Fruit fly (Drosophila melanogaster): ENCODE data around the gene rols.

The rols gene

dm6 chr3L:12049597-12050311, 14.9 kb downstream of the rols start:
- TF ChIP-seq CG8478 (optimal IDR thresholded peaks at IDR 0.05) (no peak), CTCF (optimal IDR thresholded peaks at IDR 0.05) (peak; percentile 71 to 83)

DNA sequence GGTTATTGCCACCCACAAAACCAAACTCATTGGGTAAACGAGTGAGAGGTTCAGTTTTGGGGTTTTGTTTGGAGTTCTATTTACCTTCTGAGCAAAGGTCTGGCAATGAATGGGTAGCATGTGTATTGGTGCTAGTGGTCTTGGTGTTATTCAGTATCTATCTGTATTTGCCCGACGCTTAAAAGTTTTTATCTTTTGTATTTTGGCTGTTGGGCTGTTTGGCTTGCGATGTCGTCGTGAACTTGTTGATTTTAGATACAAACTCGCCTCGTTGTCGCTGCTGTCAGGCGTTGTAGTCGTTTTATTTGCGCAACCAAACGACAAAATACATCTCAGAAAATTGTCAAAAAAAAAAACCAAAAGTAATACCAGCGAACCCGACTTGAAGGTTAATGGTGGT, 19.2 kb downstream of the rols start:
- TF ChIP-seq CG8478 (optimal IDR thresholded peaks at IDR 0.05): no peak
- no peak for TF ChIP-seq CTCF (optimal IDR thresholded peaks at IDR 0.05)

DNA sequence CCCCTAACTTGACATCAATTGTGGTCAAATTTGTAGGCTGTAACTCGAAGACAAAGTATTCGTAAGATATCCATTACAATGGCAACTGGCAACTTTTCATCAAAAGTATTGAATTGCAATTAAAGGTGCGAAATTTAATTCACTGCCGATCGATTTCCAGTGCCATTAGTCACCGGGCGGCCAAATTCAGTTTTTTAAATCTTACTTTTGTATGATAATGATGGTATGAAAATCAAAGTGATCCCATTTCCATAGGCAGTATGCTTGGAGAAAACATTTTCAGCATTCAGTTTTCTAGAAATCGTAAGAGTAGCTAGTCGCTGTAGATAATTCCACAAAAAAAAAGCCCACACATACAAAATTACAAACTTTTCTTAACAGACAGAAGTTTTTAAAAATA, 20.4 kb downstream of the rols start, which contains the start of gene CG43638:
CG43638 (plus strand) TSS at position 301 of the 400 bp plus-strand sequence.
- TF ChIP-seq CTCF (optimal IDR thresholded peaks at IDR 0.05) (no peak), CG8478 (optimal IDR thresholded peaks at IDR 0.05) (no peak)

DNA sequence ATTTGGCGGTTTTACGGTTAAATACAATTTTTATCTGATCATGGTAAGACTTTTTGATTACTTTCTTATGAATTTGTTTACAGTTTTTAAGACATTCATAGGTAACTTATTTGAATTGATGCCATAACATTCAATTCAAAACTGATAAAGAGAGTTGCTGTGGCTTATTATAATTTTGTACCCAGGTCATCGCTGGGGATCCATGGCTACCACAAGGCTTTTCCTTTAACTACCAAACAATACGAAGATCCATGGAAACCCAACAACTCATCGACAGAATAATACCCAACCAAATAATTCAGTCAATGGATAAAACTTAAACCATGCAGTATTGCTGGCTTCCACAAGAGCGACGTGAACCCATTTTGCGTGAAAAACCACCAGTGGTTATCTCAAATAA, 22.6 kb downstream of the rols start, which contains the start of gene CG6793:
CG6793 (plus strand) TSS at position 301 of the 400 bp plus-strand sequence.
- TF ChIP-seq CG8478 (optimal IDR thresholded peaks at IDR 0.05): no peak
- TF ChIP-seq CTCF (optimal IDR thresholded peaks at IDR 0.05): no peak

DNA sequence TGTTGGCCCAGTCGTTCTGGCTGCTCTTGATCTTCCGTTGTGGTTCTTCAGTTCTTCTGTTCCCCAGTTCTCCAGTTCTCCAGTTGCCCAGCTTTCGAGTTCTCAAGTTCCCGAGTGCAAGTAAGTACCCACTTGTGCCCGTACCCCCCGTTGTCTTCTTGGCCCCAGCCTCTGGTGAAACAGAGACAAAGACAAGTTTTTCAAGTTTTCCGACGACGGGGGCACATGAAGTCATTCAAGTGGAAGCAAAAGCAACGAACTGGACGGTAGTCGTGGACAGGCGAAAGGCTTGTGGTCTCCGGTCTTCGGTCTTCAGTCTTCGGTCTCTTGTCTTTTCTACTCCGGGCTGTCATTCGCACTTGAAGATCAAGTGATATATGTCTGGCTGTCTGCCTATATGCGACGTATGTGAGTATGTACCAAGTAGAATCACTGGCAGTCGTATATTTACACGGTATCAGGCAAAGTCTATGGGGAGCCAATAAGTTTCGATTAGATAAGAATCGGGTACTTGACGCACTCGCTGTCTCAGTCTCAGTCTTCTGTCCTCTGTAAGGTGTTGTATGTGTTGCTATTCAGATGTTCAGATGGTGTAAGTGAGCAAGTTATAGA, 24.2 kb downstream of the rols start:
- TF ChIP-seq CTCF (optimal IDR thresholded peaks at IDR 0.05) (no peak), CG8478 (optimal IDR thresholded peaks at IDR 0.05) (no peak)

DNA sequence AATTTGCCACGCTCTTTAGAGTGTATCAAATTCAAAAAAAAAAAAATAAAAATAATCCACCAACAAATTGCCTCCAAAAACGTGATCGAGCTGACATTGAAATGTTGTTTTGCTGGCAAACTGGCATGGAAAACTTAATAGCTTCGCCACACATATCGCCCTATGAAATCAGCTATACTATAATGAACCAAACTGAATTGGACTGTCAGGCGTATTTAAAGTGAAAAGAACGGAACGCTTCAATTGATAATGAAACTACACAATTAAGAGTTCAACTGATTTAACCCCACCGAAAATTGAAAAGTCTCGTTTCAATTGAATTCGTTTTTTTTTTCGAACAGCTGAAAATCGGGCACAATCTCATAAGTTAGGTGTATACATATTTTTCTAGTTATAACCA, 25.6 kb downstream of the rols start:
- TF ChIP-seq CTCF (optimal IDR thresholded peaks at IDR 0.05) (no peak), CG8478 (optimal IDR thresholded peaks at IDR 0.05) (no peak)

dm6 chr3L:12037449-12038163, 27.1 kb downstream of the rols start:
- TF ChIP-seq CG8478 (optimal IDR thresholded peaks at IDR 0.05) (no peak), CTCF (optimal IDR thresholded peaks at IDR 0.05) (no peak)

DNA sequence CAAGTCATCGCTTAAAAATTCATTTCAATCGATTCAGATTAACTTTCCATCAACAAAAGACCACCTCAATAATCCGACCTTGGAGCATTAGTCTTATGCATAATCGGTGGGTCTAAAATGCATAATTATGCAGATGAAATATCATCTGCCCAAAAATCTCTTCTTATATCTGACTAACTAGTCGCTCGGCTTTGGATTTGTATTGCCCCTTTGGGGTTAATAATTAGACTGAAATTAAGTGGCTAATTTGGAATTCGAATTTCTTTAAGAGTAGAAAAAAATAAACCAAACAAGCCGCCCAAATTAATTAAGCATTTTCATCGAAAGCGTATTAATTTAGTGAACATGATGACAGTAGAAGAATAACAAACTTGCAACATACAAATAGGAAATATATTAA, 28.0 kb downstream of the rols start:
- TF ChIP-seq CG8478 (optimal IDR thresholded peaks at IDR 0.05): no peak
- no peak for TF ChIP-seq CTCF (optimal IDR thresholded peaks at IDR 0.05)

dm6 chr3L:12032257-12032656, 32.4 kb downstream of the rols start, which contains the start of gene CG43993:
Gene CG43993 (plus strand): TSS chr3L:12032557.
- TF ChIP-seq CTCF (optimal IDR thresholded peaks at IDR 0.05) (no peak), CG8478 (optimal IDR thresholded peaks at IDR 0.05) (no peak)

- TF ChIP-seq CTCF (optimal IDR thresholded peaks at IDR 0.05) (no peak), CG8478 (optimal IDR thresholded peaks at IDR 0.05) (no peak)
Measured at dm6 chr3L:12030521-12030920, 34.1 kb downstream of the rols start.

dm6 chr3L:12028534-12029029, 36.1 kb downstream of the rols start:
- TF ChIP-seq CG8478 (optimal IDR thresholded peaks at IDR 0.05) (no peak), CTCF (optimal IDR thresholded peaks at IDR 0.05) (no peak)

- TF ChIP-seq CTCF (optimal IDR thresholded peaks at IDR 0.05) (no peak), CG8478 (optimal IDR thresholded peaks at IDR 0.05) (no peak)
Measured at dm6 chr3L:12027929-12028328, 36.7 kb downstream of the rols start.

- TF ChIP-seq CTCF (optimal IDR thresholded peaks at IDR 0.05): no peak
- no peak for TF ChIP-seq CG8478 (optimal IDR thresholded peaks at IDR 0.05)
Measured at dm6 chr3L:12024947-12025346, 39.7 kb downstream of the rols start.

DNA sequence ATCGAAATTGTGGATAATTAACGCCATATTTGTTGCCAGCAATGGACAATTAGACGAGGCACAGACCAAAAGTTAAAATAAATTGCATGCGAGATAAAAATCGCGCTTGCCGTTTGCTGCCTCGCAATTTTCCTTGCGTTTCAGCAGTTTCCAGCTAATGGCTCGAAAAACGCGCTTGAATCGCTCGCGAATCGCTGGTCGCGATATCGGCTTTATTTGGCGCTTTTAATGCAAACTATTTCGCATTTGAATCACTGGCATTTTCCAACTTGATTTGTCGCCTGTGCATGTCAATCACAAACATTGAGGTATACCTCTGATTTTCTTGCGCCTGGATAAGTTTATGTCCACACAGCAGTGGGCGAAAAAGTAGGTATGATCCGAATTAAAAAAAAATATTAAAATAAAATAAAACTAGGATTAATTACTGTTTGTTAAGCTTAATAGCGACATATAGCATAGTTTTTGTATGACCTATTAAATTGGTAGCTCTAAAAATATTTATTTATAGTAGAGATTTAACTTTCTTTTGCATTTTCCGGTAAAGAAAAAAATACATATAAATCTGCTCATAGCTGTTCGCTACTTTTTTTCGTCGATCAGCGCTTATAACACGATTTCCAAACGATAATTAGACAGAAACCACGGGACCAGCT, 41.4 kb downstream of the rols start:
- TF ChIP-seq CTCF (optimal IDR thresholded peaks at IDR 0.05): no peak
- TF ChIP-seq CG8478 (optimal IDR thresholded peaks at IDR 0.05): no peak

dm6 chr3L:12021903-12022302, 42.8 kb downstream of the rols start:
- TF ChIP-seq CG8478 (optimal IDR thresholded peaks at IDR 0.05) (no peak), CTCF (optimal IDR thresholded peaks at IDR 0.05) (peak; percentile 73 to 74)
